3 worm cellular contexts compared by ENCODE assay signal in the genomic region with DNA sequence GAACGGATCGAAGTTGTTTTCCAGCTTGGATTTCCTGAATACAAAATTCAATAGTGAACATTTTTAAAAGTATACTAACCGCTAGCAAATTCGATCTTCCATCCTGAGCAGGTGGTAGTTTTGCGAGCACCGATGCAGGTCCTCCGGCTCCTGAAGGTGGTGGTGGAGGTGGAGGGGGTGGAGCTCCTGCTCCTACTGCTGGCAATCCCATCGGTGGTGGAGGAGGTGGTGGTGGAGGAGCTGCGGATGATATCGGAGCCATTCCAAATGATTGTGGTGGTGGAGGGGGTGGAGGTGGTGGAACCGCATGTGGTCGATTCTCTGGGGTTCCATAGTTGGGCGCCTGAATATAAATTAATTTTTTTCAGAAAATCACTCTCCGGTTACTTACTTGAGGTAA.
TF ChIP-seq lines count a peak whose summit lies in the region.

No protein-coding gene starts in this region.

TF ChIP-seq in whole organism, L4 larva, 104 proteins besides CTCF, POLR2A, EP300 and RAD21:
- TF ChIP-seq T20F7.1 (GFP tag; optimal IDR thresholded peaks at IDR 0.05; lab: Kevin White, UChicago) (no peak), pha-4 (GFP tag; IDR thresholded peaks at IDR 0.05; lab: Robert Waterston, UW) (0 out of 2 replicates have a peak, but pooled peaks have one; percentile 8), pha-4 (tag; optimal IDR thresholded peaks at IDR 0.05; lab: Kevin White, UChicago) (no peak), unc-62 (GFP tag; optimal IDR thresholded peaks at IDR 0.05 in 1 of 2; lab: Kevin White, UChicago) (peak in 1 of 2 experiments; percentile 6), unc-62 (tag; optimal IDR thresholded peaks at IDR 0.05; lab: Kevin White, UChicago) (no peak), dmd-8 (GFP tag; IDR thresholded peaks at IDR 0.05; lab: Robert Waterston, UW) (no peak), set-16 (GFP tag; IDR thresholded peaks at IDR 0.05; lab: Robert Waterston, UW) (peak; percentile 95), gei-8 (GFP tag; optimal IDR thresholded peaks at IDR 0.05; lab: Kevin White, UChicago) (no peak)

TF ChIP-seq in whole organism, early embryonic, 17 proteins besides CTCF, POLR2A, EP300 and RAD21:
- TF ChIP-seq ceh-36 (tag; optimal IDR thresholded peaks at IDR 0.05; lab: Kevin White, UChicago) (no peak), sea-1 (GFP tag; conservative IDR thresholded peaks at IDR 0.05; lab: Robert Waterston, UW) (0 out of 2 replicates have a peak, but pooled peaks have one; percentile 32)

TF ChIP-seq in whole organism, young adult, 124 proteins besides CTCF, POLR2A, EP300 and RAD21:
- no peak for TF ChIP-seq sea-2 (GFP tag; IDR thresholded peaks at IDR 0.05; lab: Robert Waterston, UW)
- no peak for TF ChIP-seq Y56A3A.18 (GFP tag; IDR thresholded peaks at IDR 0.05; lab: Robert Waterston, UW)
- no peak for TF ChIP-seq aptf-2 (GFP tag; conservative IDR thresholded peaks at IDR 0.05; lab: Robert Waterston, UW)
- TF ChIP-seq bed-1 (GFP tag; IDR thresholded peaks at IDR 0.05; lab: Robert Waterston, UW): no peak
- TF ChIP-seq ztf-25 (GFP tag; IDR thresholded peaks at IDR 0.05; lab: Robert Waterston, UW): 0 out of 2 replicates have a peak, but pooled peaks have one; percentile 5
- peak; percentile 83; the same call in 1 of the 2 replicates for TF ChIP-seq egrh-3 (GFP tag; IDR thresholded peaks at IDR 0.05; lab: Robert Waterston, UW)
- TF ChIP-seq zfh-2 (GFP tag; conservative IDR thresholded peaks at IDR 0.05; lab: Robert Waterston, UW): peak; percentile 87
- 0 out of 2 replicates have a peak, but pooled peaks have one; percentile 27 for TF ChIP-seq mcd-1 (GFP tag; IDR thresholded peaks at IDR 0.05; lab: Robert Waterston, UW)
